Worm (Caenorhabditis elegans) whole organism, midembryonic: ENCODE data around the gene R11D1.7.

Experiments
- T22C8.4 ChIP-seq: fragments of 200-800 bp; sonication (Bioruptor generic); IDR thresholded peaks from 2 replicates; pipeline ENCODE4 v1.3.6; 2022; ENCODE audit warnings: missing genetic modification characterization, missing compliant biosample characterization
- cog-1 ChIP-seq: sonication (generic microtip); optimal IDR thresholded peaks from 2 replicates; lab custom pipeline; 2016; ENCODE audit warnings: missing genetic modification characterization, missing compliant biosample characterization
- flt-1 ChIP-seq: fragments of 200-800 bp; sonication (Bioruptor generic); IDR thresholded peaks from 2 replicates; pipeline ENCODE4 v1.3.6; 2022; ENCODE audit warnings: missing genetic modification characterization, missing compliant biosample characterization
- klf-2 ChIP-seq: fragments of 200-800 bp; sonication (Bioruptor generic); conservative IDR thresholded peaks from 2 replicates; pipeline ENCODE4 v1.3.6; 2022; ENCODE audit warnings: missing genetic modification reagents, missing genetic modification characterization, missing compliant biosample characterization
- med-1 ChIP-seq: sonication (generic microtip); optimal IDR thresholded peaks from 2 replicates; lab custom pipeline; 2017; ENCODE audit warnings: missing genetic modification characterization, mild to moderate bottlenecking, missing compliant biosample characterization, antibody characterized with exemption, missing genetic modification reagents; ENCODE audit not compliant: insufficient read depth
- ref-1 ChIP-seq: fragments of 200-800 bp; sonication (Bioruptor generic); conservative IDR thresholded peaks from 2 replicates; pipeline ENCODE4 v1.3.6; 2022; ENCODE audit warnings: missing genetic modification reagents, missing genetic modification characterization, missing compliant biosample characterization
- ztf-23 ChIP-seq: fragments of 200-800 bp; sonication (Bioruptor generic); IDR thresholded peaks from 2 replicates; pipeline ENCODE4 v1.3.6; 2022; ENCODE audit warnings: missing genetic modification reagents, missing genetic modification characterization, missing compliant biosample characterization
- ztf-29 ChIP-seq: fragments of 200-800 bp; sonication (Bioruptor generic); IDR thresholded peaks from 2 replicates; pipeline ENCODE4 v1.3.6; 2022; ENCODE audit warnings: missing genetic modification reagents, missing genetic modification characterization, missing compliant biosample characterization

DNA sequence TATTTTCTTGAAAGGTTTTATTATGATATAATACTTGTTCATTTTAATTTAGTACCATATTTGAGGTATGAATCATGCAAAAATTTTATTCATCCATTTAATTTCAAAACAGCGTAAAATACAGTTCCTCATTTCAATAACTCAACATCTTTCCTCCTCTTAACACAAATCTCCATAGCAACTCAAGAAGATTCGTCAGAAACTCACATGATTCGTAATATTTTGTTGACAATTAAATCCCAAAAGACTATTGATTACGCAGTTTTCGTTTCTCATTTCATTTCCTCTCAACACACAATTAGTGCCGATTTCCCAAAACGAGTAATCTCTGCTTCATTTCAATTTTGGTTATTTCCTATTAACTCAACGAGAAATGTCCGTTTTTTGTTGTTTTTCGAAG lies 11.5 kb upstream of the R11D1.7 start, which contains the start of gene R11D1.2:
- no peak for TF ChIP-seq ref-1 (GFP tag; lab: Robert Waterston, UW)
- no peak for TF ChIP-seq T22C8.4 (GFP tag; lab: Robert Waterston, UW)
- no peak for TF ChIP-seq ztf-29
- TF ChIP-seq klf-2 (GFP tag; lab: Robert Waterston, UW): no peak
- TF ChIP-seq ztf-23 (GFP tag; lab: Robert Waterston, UW): no peak
- TF ChIP-seq cog-1 (tag; lab: Kevin White, UChicago): no peak
- no peak for TF ChIP-seq med-1 (GFP tag; lab: Kevin White, UChicago)
- no peak for TF ChIP-seq flt-1 (GFP tag; lab: Robert Waterston, UW)
